Worm (Caenorhabditis elegans) whole organism, L4 larva: Measurements from ENCODE around the gene F28F9.2.

ENCODE experiments used
- T20F7.1 ChIP-seq: fragments of 200-800 bp; sonication (Bioruptor generic); optimal IDR thresholded peaks from 2 replicates; lab custom pipeline; 2018; ENCODE audit warnings: mild to moderate bottlenecking, missing genetic modification characterization, missing compliant biosample characterization
- aha-1 ChIP-seq: fragments of 150-350 bp; peaks from one replicate; lab custom pipeline; 2014; ENCODE audit warnings: missing biosample characterization, missing genetic modification characterization
- ceh-28 ChIP-seq: fragments of 150-350 bp; optimal IDR thresholded peaks from 2 replicates; lab custom pipeline; 2014; ENCODE audit warnings: missing biosample characterization, missing genetic modification reagents, missing genetic modification characterization
- ceh-44 ChIP-seq: fragments of 200-800 bp; sonication (Bioruptor generic); IDR thresholded peaks from 2 replicates; pipeline ENCODE4 v1.3.6; 2022; ENCODE audit warnings: missing genetic modification reagents, missing genetic modification characterization, missing compliant biosample characterization
- daf-16 ChIP-seq, 3 experiments: sonication (generic microtip); optimal IDR thresholded peaks; 2 replicates each; lab custom pipeline; 2016 to 2017; ENCODE audit warnings: missing genetic modification characterization in 3 of 3, missing genetic modification reagents in 3 of 3, mild to moderate bottlenecking in 2 of 3, missing compliant biosample characterization in 2 of 3, missing biosample characterization in 1 of 3, moderate library complexity in 1 of 3
- dmd-6 ChIP-seq: fragments of 200-800 bp; sonication (Bioruptor generic); IDR thresholded peaks from 2 replicates; pipeline ENCODE4 v1.3.6; 2022; ENCODE audit warnings: missing genetic modification reagents, missing genetic modification characterization, missing compliant biosample characterization
- egl-27 ChIP-seq: sonication (generic microtip); optimal IDR thresholded peaks from 3 replicates; lab custom pipeline; 2017; ENCODE audit warnings: missing biosample characterization, missing genetic modification reagents, missing genetic modification characterization
- fos-1 ChIP-seq: fragments of 150-350 bp; optimal IDR thresholded peaks from 2 replicates; lab custom pipeline; 2014; ENCODE audit warnings: missing biosample characterization, missing genetic modification characterization
- hlh-11 ChIP-seq: fragments of 200-800 bp; sonication (Bioruptor generic); optimal IDR thresholded peaks from 2 replicates; lab custom pipeline; 2018; ENCODE audit warnings: mild to moderate bottlenecking, missing genetic modification characterization, missing compliant biosample characterization
- hlh-30 ChIP-seq: sonication (generic microtip); optimal IDR thresholded peaks from 2 replicates; lab custom pipeline; 2017; ENCODE audit warnings: antibody characterized with exemption, mild to moderate bottlenecking, missing genetic modification characterization, missing compliant biosample characterization; ENCODE audit not compliant: insufficient read depth
- mdt-29 ChIP-seq: fragments of 200-800 bp; sonication (Bioruptor generic); IDR thresholded peaks from 2 replicates; pipeline ENCODE4 v1.3.6; 2022; ENCODE audit warnings: missing genetic modification reagents, missing genetic modification characterization, missing compliant biosample characterization
- mep-1 ChIP-seq: fragments of 150-350 bp; sonication (generic microtip); optimal IDR thresholded peaks from 3 replicates; lab custom pipeline; 2014; ENCODE audit warnings: missing biosample characterization, missing genetic modification characterization
- nhr-28 ChIP-seq: fragments of 150-350 bp; optimal IDR thresholded peaks from 2 replicates; lab custom pipeline; 2014; ENCODE audit warnings: missing biosample characterization, missing genetic modification characterization
- nhr-41 ChIP-seq: fragments of 200-800 bp; sonication (Bioruptor generic); IDR thresholded peaks from 2 replicates; pipeline ENCODE4 v1.3.6; 2022; ENCODE audit warnings: missing genetic modification reagents, missing genetic modification characterization, missing compliant biosample characterization
- nhr-6 ChIP-seq: fragments of 150-350 bp; optimal IDR thresholded peaks from 2 replicates; lab custom pipeline; 2014; ENCODE audit warnings: missing biosample characterization, missing genetic modification characterization
- nhr-77 ChIP-seq: fragments of 150-350 bp; optimal IDR thresholded peaks from 2 replicates; lab custom pipeline; 2014; ENCODE audit warnings: missing biosample characterization, missing genetic modification characterization
- set-16 ChIP-seq: fragments of 200-800 bp; sonication (Bioruptor generic); IDR thresholded peaks from 2 replicates; pipeline ENCODE4 v1.3.6; 2022; ENCODE audit warnings: missing genetic modification reagents, missing genetic modification characterization, missing compliant biosample characterization
- snpc-4 ChIP-seq: fragments of 150-350 bp; optimal IDR thresholded peaks from 2 replicates; lab custom pipeline; 2014; ENCODE audit warnings: missing biosample characterization, missing genetic modification characterization
- spr-3 ChIP-seq: fragments of 200-800 bp; sonication (Bioruptor generic); optimal IDR thresholded peaks from 2 replicates; lab custom pipeline; 2018; ENCODE audit warnings: mild to moderate bottlenecking, missing genetic modification characterization, missing compliant biosample characterization
- tra-1 ChIP-seq: fragments of 200-800 bp; sonication (Bioruptor generic); IDR thresholded peaks from 2 replicates; pipeline ENCODE4 v1.3.6; 2022; ENCODE audit warnings: missing genetic modification reagents, missing genetic modification characterization, missing compliant biosample characterization
- unc-62 ChIP-seq, 3 experiments: fragments of 150-350 bp in 1 of 3; sonication (generic microtip); optimal IDR thresholded peaks in 2 of 3; peaks in 1 of 3; 1 replicate in 1 of 3; 2 replicates in 2 of 3; lab custom pipeline; 2014 to 2017; ENCODE audit warnings: missing biosample characterization in 3 of 3, missing genetic modification characterization in 3 of 3, missing genetic modification reagents in 3 of 3, missing genotype in 1 of 3
- zip-11 ChIP-seq: fragments of 200-800 bp; sonication (Bioruptor generic); IDR thresholded peaks from 2 replicates; pipeline ENCODE4 v1.3.6; 2022; ENCODE audit warnings: missing genetic modification characterization, missing compliant biosample characterization

Gene F28F9.2

ce11 chrIV:3855543-3855942, 16.0 kb downstream of the F28F9.2 start, which contains the start of gene zag-1:
Gene zag-1 (plus strand): TSS chrIV:3855843.
- peak; percentile 61 for TF ChIP-seq fos-1 (tag; lab: Kevin White, UChicago)
- TF ChIP-seq nhr-6 (tag; lab: Kevin White, UChicago) = no peak
- TF ChIP-seq, all 104 proteins: peak for 1

- TF ChIP-seq set-16 (GFP tag; lab: Robert Waterston, UW) (peak; percentile 25; the same call in 1 of the 2 replicates), aha-1 (tag; lab: Kevin White, UChicago) (no peak)
Measured at ce11 chrIV:3856190-3856589, 16.7 kb downstream of the F28F9.2 start.

ce11 chrIV:3857999-3858552, 18.6 kb downstream of the F28F9.2 start:
- TF ChIP-seq unc-62 (GFP tag; optimal IDR thresholded peaks at IDR 0.05 in 1 of 2; lab: Kevin White, UChicago) = peak in 1 of 2 experiments; percentile 95
- TF ChIP-seq unc-62 (tag; optimal IDR thresholded peaks at IDR 0.05; lab: Kevin White, UChicago) = no peak
- no peak for TF ChIP-seq zip-11 (GFP tag; lab: Robert Waterston, UW)

ce11 chrIV:3859552-3859951, 20.0 kb downstream of the F28F9.2 start:
- TF ChIP-seq set-16 (GFP tag; lab: Robert Waterston, UW) (peak; percentile 70; the same call in 1 of the 2 replicates), spr-3 (GFP tag; lab: Kevin White, UChicago) (no peak)

- TF ChIP-seq mep-1 (tag; lab: Kevin White, UChicago) = no peak
Measured at ce11 chrIV:3860419-3860818, 20.9 kb downstream of the F28F9.2 start.

- TF ChIP-seq ceh-28 (tag; lab: Kevin White, UChicago) (no peak), mdt-29 (no peak), aha-1 (tag; lab: Kevin White, UChicago) (peak; percentile 90), snpc-4 (tag; lab: Kevin White, UChicago) (no peak)
Measured at ce11 chrIV:3862948-3863347, 23.4 kb downstream of the F28F9.2 start.

- TF ChIP-seq egl-27 (tag; lab: Kevin White, UChicago) (no peak), aha-1 (tag; lab: Kevin White, UChicago) (peak; percentile 0)
Measured at ce11 chrIV:3864944-3865343, 25.4 kb downstream of the F28F9.2 start, which contains the start of gene aat-8. Gene aat-8 (minus strand): TSS chrIV:3865044.

- TF ChIP-seq ceh-44 (GFP tag; lab: Robert Waterston, UW) (no peak), hlh-11 (tag; lab: Kevin White, UChicago) (peak; percentile 50), egl-27 (tag; lab: Kevin White, UChicago) (no peak), nhr-28 (peak; percentile 49), tra-1 (GFP tag; lab: Robert Waterston, UW) (no peak), daf-16 (GFP tag; optimal IDR thresholded peaks at IDR 0.05; lab: Kevin White, UChicago) (no peak), daf-16 (tag; optimal IDR thresholded peaks at IDR 0.05; lab: Kevin White, UChicago) (peak; percentile 36), dmd-6 (GFP tag; lab: Robert Waterston, UW) (peak; percentile 24; the same call in 1 of the 2 replicates), hlh-30 (peak; percentile 12), T20F7.1 (no peak)
Measured at ce11 chrIV:3866018-3866417, 26.5 kb downstream of the F28F9.2 start.

ce11 chrIV:3867252-3867651, 27.7 kb downstream of the F28F9.2 start, which contains the start of gene F37C4.4:
Gene F37C4.4 (plus strand): TSS chrIV:3867309.
- TF ChIP-seq nhr-41 (GFP tag; lab: Robert Waterston, UW) (no peak), nhr-77 (no peak), unc-62 (GFP tag; optimal IDR thresholded peaks at IDR 0.05 in 1 of 2; lab: Kevin White, UChicago) (peak in 1 of 2 experiments; percentile 36), unc-62 (tag; optimal IDR thresholded peaks at IDR 0.05; lab: Kevin White, UChicago) (no peak), aha-1 (tag; lab: Kevin White, UChicago) (peak; percentile 54)
